Worm (Caenorhabditis elegans): ENCODE data around the gene twk-39.

twk-39 gene

DNA sequence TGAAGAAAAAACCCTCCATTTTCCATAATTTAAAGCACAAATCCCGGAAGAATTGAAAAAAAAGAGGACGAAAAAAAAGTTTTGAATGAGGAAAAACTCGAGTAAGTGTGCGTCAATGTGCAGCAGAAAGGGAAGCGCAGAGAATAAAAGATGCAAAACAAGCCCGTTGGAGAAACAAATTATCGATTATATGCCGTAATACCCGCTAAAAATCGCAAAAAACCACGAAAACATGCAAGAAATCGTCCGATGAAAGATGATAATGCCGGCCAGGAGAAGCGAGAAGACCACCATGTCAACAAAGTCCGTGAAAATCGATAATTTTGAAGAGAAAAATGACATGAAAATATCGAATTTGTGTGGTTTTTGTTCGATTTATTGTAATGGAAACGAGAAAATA, 51.5 kb downstream of the twk-39 start:
- TF ChIP-seq Y53F4B.3 (GFP tag; IDR thresholded peaks at IDR 0.05) (no peak), hmg-1.2 (GFP tag; IDR thresholded peaks at IDR 0.05) (peak; percentile 14; the same call in 1 of the 2 replicates), ceh-40 (GFP tag; IDR thresholded peaks at IDR 0.05) (no peak)

DNA sequence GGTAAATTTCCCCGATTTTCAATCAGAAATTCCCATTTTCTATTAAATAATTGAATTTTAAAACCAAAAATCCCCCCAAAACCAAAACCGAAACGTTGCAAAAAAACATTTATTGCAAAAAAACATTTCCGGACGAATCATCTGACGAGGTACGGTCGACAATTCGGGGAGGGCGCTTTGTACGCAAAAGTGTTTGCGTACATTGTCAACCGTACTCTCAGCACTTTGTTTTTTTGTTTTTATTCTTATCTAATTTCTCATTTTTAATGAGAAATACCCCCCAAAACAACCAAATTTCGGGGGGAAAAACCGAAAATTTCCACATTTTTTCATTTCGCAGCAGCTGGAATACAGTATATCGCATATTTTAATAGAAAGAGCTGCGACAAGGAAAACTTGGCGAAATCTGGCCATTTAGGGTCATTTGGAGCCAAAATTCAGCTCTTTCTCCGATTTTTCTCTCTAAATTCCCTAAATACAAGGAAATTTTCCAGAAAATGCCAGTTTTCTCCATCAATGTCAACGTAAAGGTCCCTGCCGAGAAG, 52.2 kb downstream of the twk-39 start, which contains the start of gene mif-1:
Gene mif-1, plus strand, starts transcription at position 495 of the 545 bp plus-strand sequence.
- peak; percentile 83 for TF ChIP-seq lsl-1 (GFP tag; optimal IDR thresholded peaks at IDR 0.05)
- peak; percentile 23 for TF ChIP-seq attf-5 (GFP tag; optimal IDR thresholded peaks at IDR 0.05)
- TF ChIP-seq nfyb-1 (GFP tag; IDR thresholded peaks at IDR 0.05), result no peak
- TF ChIP-seq tbp1 (GFP tag; optimal IDR thresholded peaks at IDR 0.05), result peak; percentile 7

ce11 chrIII:11848317-11848716, 52.8 kb downstream of the twk-39 start:
- TF ChIP-seq madf-6 (GFP tag; IDR thresholded peaks at IDR 0.05), result peak; percentile 10; the same call in 1 of the 2 replicates
- no peak for TF ChIP-seq somi-1 (GFP tag; optimal IDR thresholded peaks at IDR 0.05)
- TF ChIP-seq madf-8 (GFP tag; conservative IDR thresholded peaks at IDR 0.05), result no peak
- 0 out of 2 replicates have a peak, but pooled peaks have one; percentile 35 for TF ChIP-seq nfyb-1 (GFP tag; IDR thresholded peaks at IDR 0.05)
- TF ChIP-seq lin-26 (GFP tag; IDR thresholded peaks at IDR 0.05), result 0 out of 2 replicates have a peak, but pooled peaks have one; percentile 18
- TF ChIP-seq efl-1 (GFP tag; optimal IDR thresholded peaks at IDR 0.05), result no peak
- no peak for TF ChIP-seq F49E8.2 (tag; optimal IDR thresholded peaks at IDR 0.05; ENCODE audit: insufficient read depth)
- no peak for TF ChIP-seq F22D6.2 (tag; optimal IDR thresholded peaks at IDR 0.05)
- peak; percentile 31; the same call in 1 of the 2 replicates for TF ChIP-seq egrh-3 (GFP tag; IDR thresholded peaks at IDR 0.05)
- TF ChIP-seq cebp-1 (GFP tag; IDR thresholded peaks at IDR 0.05), result no peak
- peak; percentile 31 for TF ChIP-seq cebp-1 (tag; optimal IDR thresholded peaks at IDR 0.05)
- TF ChIP-seq ceh-100 (GFP tag; IDR thresholded peaks at IDR 0.05), result peak; percentile 77
- TF ChIP-seq hmg-1.2 (GFP tag; IDR thresholded peaks at IDR 0.05), result peak; percentile 12; the same call in 1 of the 2 replicates

- TF ChIP-seq Y53F4B.3 (GFP tag; IDR thresholded peaks at IDR 0.05) (no peak), tlf-1 (GFP tag; optimal IDR thresholded peaks at IDR 0.05) (no peak), Y79H2A.3 (GFP tag; conservative IDR thresholded peaks at IDR 0.05) (0 out of 2 replicates have a peak, but pooled peaks have one; percentile 35), madf-6 (GFP tag; IDR thresholded peaks at IDR 0.05) (peak; percentile 21; the same call in 1 of the 2 replicates), madf-8 (GFP tag; conservative IDR thresholded peaks at IDR 0.05) (no peak), ceh-40 (GFP tag; IDR thresholded peaks at IDR 0.05) (no peak), cebp-1 (GFP tag; IDR thresholded peaks at IDR 0.05) (no peak), cebp-1 (tag; optimal IDR thresholded peaks at IDR 0.05) (peak; percentile 63), ztf-28 (GFP tag; IDR thresholded peaks at IDR 0.05) (no peak)
Observed at ce11 chrIII:11849590-11849989, 54.0 kb downstream of the twk-39 start.
